Fruit fly (Drosophila melanogaster): ENCODE measurements around the gene Lectin-galC1.

Gene Lectin-galC1

dm6 chr2L:19403398-19403797 lies 13.8 kb upstream of the Lectin-galC1 start:
- no peak for TF ChIP-seq acj6 (GFP tag; optimal IDR thresholded peaks at IDR 0.05)
- no peak for TF ChIP-seq CG11902 (GFP tag; optimal IDR thresholded peaks at IDR 0.05)
- no peak for TF ChIP-seq lz (GFP tag; optimal IDR thresholded peaks at IDR 0.05)
- no peak for TF ChIP-seq Eip93F (GFP tag; optimal IDR thresholded peaks at IDR 0.05)
- no peak for TF ChIP-seq topi (GFP tag; optimal IDR thresholded peaks at IDR 0.05)
- no peak for TF ChIP-seq Met (GFP tag; optimal IDR thresholded peaks at IDR 0.05)
- TF ChIP-seq ss (GFP tag; optimal IDR thresholded peaks at IDR 0.05) = no peak
- TF ChIP-seq Blimp-1 (GFP tag; optimal IDR thresholded peaks at IDR 0.05) = no peak
- TF ChIP-seq CG8632 (GFP tag; optimal IDR thresholded peaks at IDR 0.05) = no peak
- TF ChIP-seq CG31627 (GFP tag; optimal IDR thresholded peaks at IDR 0.05) = no peak
- no peak for TF ChIP-seq salr (GFP tag; optimal IDR thresholded peaks at IDR 0.05)
- TF ChIP-seq achi (GFP tag; optimal IDR thresholded peaks at IDR 0.05) = no peak
- no peak for TF ChIP-seq Lpt (GFP tag; optimal IDR thresholded peaks at IDR 0.05)
- no peak for TF ChIP-seq vri (GFP tag; optimal IDR thresholded peaks at IDR 0.05)
- no peak for TF ChIP-seq Sox15 (GFP tag; optimal IDR thresholded peaks at IDR 0.05)
- no peak for TF ChIP-seq cyc (GFP tag; optimal IDR thresholded peaks at IDR 0.05)

dm6 chr2L:19404804-19405203 lies 12.4 kb upstream of the Lectin-galC1 start:
- TF ChIP-seq Gug (GFP tag; IDR thresholded peaks at IDR 0.05) (no peak), Ets96B (tag; optimal IDR thresholded peaks at IDR 0.05) (no peak), dsx (GFP tag; optimal IDR thresholded peaks at IDR 0.05; ENCODE audit: poor library complexity, severe bottlenecking) (no peak), CG8319 (GFP tag; optimal IDR thresholded peaks at IDR 0.05) (no peak), CG16779 (tag; optimal IDR thresholded peaks at IDR 0.05) (no peak), ss (GFP tag; optimal IDR thresholded peaks at IDR 0.05) (no peak), CG8632 (GFP tag; optimal IDR thresholded peaks at IDR 0.05) (no peak)

- TF ChIP-seq eg (GFP tag; IDR thresholded peaks at IDR 0.05) (no peak), CG6163 (GFP tag; IDR thresholded peaks at IDR 0.05) (no peak), vri (GFP tag; optimal IDR thresholded peaks at IDR 0.05) (no peak), CG10669 (GFP tag; optimal IDR thresholded peaks at IDR 0.05) (no peak)
These were observed 11.4 kb upstream of the Lectin-galC1 start for dm6 chr2L:19405685-19406357.

dm6 chr2L:19406419-19406818 lies 10.8 kb upstream of the Lectin-galC1 start:
- TF ChIP-seq CG6163 (GFP tag; IDR thresholded peaks at IDR 0.05) (no peak), Met (GFP tag; optimal IDR thresholded peaks at IDR 0.05) (no peak), CG11294 (GFP tag; IDR thresholded peaks at IDR 0.05) (no peak), Hr39 (GFP tag; optimal IDR thresholded peaks at IDR 0.05) (no peak), CG11902 (GFP tag; optimal IDR thresholded peaks at IDR 0.05) (no peak), fd59A (GFP tag; optimal IDR thresholded peaks at IDR 0.05) (no peak)

dm6 chr2L:19411966-19412365 lies 5.3 kb upstream of the Lectin-galC1 start:
- TF ChIP-seq CG32006 (GFP tag; optimal IDR thresholded peaks at IDR 0.05) (no peak), fkh (GFP tag; optimal IDR thresholded peaks at IDR 0.05) (peak; percentile 72)

dm6 chr2L:19413118-19413893 lies 3.9 kb upstream of the Lectin-galC1 start:
- TF ChIP-seq CG8319 (GFP tag; optimal IDR thresholded peaks at IDR 0.05) (no peak), CG11902 (GFP tag; optimal IDR thresholded peaks at IDR 0.05) (no peak), Eip78C (GFP tag) (peak; percentile 8), Smox (GFP tag; optimal IDR thresholded peaks at IDR 0.05) (no peak), Sox102F (GFP tag; optimal IDR thresholded peaks at IDR 0.05) (no peak), CG7368 (GFP tag; optimal IDR thresholded peaks at IDR 0.05) (no peak), CG31627 (GFP tag; optimal IDR thresholded peaks at IDR 0.05) (no peak), svp (GFP tag) (peak; percentile 96), Lpt (GFP tag; optimal IDR thresholded peaks at IDR 0.05) (no peak), CG10631 (GFP tag; optimal IDR thresholded peaks at IDR 0.05) (no peak), CG4318 (GFP tag; optimal IDR thresholded peaks at IDR 0.05) (no peak), achi (GFP tag; optimal IDR thresholded peaks at IDR 0.05) (no peak), CG6792 (GFP tag; optimal IDR thresholded peaks at IDR 0.05) (no peak), CG15336 (GFP tag; IDR thresholded peaks at IDR 0.05) (no peak), Eip93F (GFP tag; optimal IDR thresholded peaks at IDR 0.05) (no peak), Sox14 (GFP tag; optimal IDR thresholded peaks at IDR 0.05) (no peak)

All from whole organism, prepupa.